Worm (Caenorhabditis elegans) whole organism, L3 larva: ENCODE results near the gene idpp-3.
A peak's percentile ranks its signal among the peaks of the same experiment; 100 is the strongest.

Experiments used
- elt-2 ChIP-seq: sonication (generic microtip); optimal IDR thresholded peaks from 2 replicates; lab custom pipeline; 2016; ENCODE audit warnings: missing genetic modification reagents, mild to moderate bottlenecking, missing genetic modification characterization, missing compliant biosample characterization
- fkh-10 ChIP-seq: sonication (generic microtip); optimal IDR thresholded peaks from 2 replicates; lab custom pipeline; 2017; ENCODE audit warnings: missing biosample characterization, missing genetic modification reagents, missing genetic modification characterization

idpp-3 gene

ce11 chrX:14910689-14911088 lies 50.7 kb downstream of the idpp-3 start:
- TF ChIP-seq fkh-10 (peak; percentile 85), elt-2 (tag; lab: Kevin White, UChicago) (no peak)
